Fruit fly (Drosophila melanogaster) Kc167 (cell line): Measurements from ENCODE around the gene CG8526.

ENCODE experiments used
- Sin3A ChIP-seq: fragments of >200 bp; optimal IDR thresholded peaks from 2 replicates; lab custom pipeline; 2018; ENCODE audit warnings: missing external identifiers
- psq ChIP-seq: fragments of >200 bp; optimal IDR thresholded peaks from 2 replicates; lab custom pipeline; 2017; ENCODE audit warnings: missing external identifiers

dm6 chr3R:9754487-9754886 lies 46.6 kb upstream of the CG8526 start, which contains the start of gene Tti1:
- no peak for TF ChIP-seq psq (lab: Kevin White, UChicago)
- no peak for TF ChIP-seq Sin3A (lab: Kevin White, UChicago)
